Worm (Caenorhabditis elegans): Measurements from ENCODE around the gene srb-5.

ce11 chrII:5174370-5174769, 11.2 kb upstream of the srb-5 start, which contains the start of gene C27D6.3:
- TF ChIP-seq him-1 (tag; optimal IDR thresholded peaks at IDR 0.05), result no peak
- TF ChIP-seq dao-5 (tag; optimal IDR thresholded peaks at IDR 0.05), result no peak
